Fruit fly (Drosophila melanogaster) whole organism, prepupa: ENCODE measurements around the gene Spn28F.

Experiments
- CG11294 ChIP-seq: fragments of 200-800 bp; sonication (Bioruptor generic); IDR thresholded peaks from 2 replicates; pipeline ENCODE4 v1.3.6; 2022; ENCODE audit warnings: missing biosample characterization, missing genetic modification characterization
- Sox102F ChIP-seq: fragments of 200-800 bp; sonication (Bioruptor generic); optimal IDR thresholded peaks from 2 replicates; lab custom pipeline; 2016; ENCODE audit warnings: missing biosample characterization, mild to moderate bottlenecking, missing genetic modification characterization
- Sox15 ChIP-seq: fragments of 200-800 bp; sonication (Bioruptor generic); optimal IDR thresholded peaks from 3 replicates; lab custom pipeline; 2016; ENCODE audit warnings: missing biosample characterization, missing genetic modification characterization
- salr ChIP-seq, 2 experiments: fragments of 200-800 bp; sonication (Bioruptor generic); optimal IDR thresholded peaks; 3 replicates each; lab custom pipeline; 2016 to 2018; ENCODE audit warnings: missing biosample characterization in 2 of 2, missing genetic modification characterization in 2 of 2, mild to moderate bottlenecking in 1 of 2

dm6 chr2L:8270916-8271315 is 29.3 kb upstream of the Spn28F start:
- TF ChIP-seq Sox102F = peak; percentile 29
- TF ChIP-seq salr (GFP tag; optimal IDR thresholded peaks at IDR 0.05; lab: Kevin White, UChicago) = peak; percentile 29 to 53
- TF ChIP-seq Sox15 = no peak
- peak; percentile 57 for TF ChIP-seq CG11294 (GFP tag; lab: Robert Waterston, UW)
